Fruit fly (Drosophila melanogaster): ENCODE measurements around the gene Ctu2.
A peak's percentile ranks its signal among the peaks of the same experiment; 100 is the strongest.

Gene Ctu2

dm6 chr2L:19492934-19493686 is at the start of gene Ctu2, which contains the start of gene swm:
Ctu2 (minus strand) TSS chr2L:19493253.
swm (plus strand) TSS chr2L:19493251.
- TF ChIP-seq noc (tag; optimal IDR thresholded peaks at IDR 0.05) = peak; percentile 87

- no peak for TF ChIP-seq noc (tag; optimal IDR thresholded peaks at IDR 0.05)
Measured at dm6 chr2L:19542268-19542773, 49.3 kb upstream of the Ctu2 start.

DNA sequence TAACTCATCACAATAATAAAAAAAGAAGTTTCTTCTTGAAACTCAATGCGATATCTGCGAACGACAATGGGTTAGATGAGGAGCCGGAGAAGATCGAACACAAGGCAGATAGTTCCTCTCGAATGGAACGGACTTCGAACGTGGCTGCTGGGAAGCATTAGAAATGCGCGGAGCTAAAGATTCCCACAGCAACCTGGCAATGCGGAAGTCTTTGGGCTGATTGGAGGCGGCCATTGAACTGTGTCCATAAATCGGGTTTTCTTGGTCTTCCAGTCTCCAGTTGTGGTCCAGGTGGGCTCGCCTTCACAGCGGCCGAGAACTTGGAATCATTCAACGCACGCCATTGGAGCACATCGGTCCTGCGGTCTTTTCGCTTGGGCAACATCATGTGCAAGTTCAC is 47.3 kb upstream of the Ctu2 start, which contains the start of gene CG13081:
Gene CG13081 (plus strand): TSS at position 301 of the 400 bp plus-strand sequence.
- no peak for TF ChIP-seq noc (tag; optimal IDR thresholded peaks at IDR 0.05)

DNA sequence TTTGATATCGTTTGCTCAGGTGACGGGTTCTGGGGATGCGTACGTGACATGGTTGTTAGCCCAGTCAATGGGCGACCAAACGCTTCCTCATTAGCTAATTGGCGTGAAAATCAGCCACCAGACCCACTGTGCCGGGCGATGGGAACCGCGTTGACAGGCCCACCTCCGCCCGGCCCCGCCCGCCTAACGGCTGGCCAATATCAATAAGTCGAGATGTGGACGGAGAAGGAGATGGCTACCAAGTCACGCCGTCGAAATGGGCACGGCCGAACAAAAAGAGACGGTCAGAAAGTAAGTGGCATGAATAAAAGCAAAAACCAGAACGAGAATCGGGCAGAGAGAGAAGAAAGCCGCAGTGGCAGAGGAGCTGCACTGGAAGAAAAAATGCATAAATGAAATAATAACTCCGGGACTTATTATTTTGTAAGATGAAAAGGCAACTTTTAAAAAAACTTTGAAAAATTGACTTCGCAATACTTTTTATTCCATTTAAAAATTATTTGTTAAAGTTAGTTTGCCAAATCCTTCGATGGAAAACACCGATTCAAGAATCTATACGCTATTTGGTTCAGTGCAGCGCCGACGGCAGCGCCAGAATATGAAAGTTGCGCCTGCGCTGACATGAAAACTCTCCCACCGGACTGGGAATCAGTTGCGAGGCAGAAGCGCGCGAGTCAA is 44.9 kb upstream of the Ctu2 start, which contains the start of gene CG13082:
Gene CG13082 (plus strand): TSS at position 647 of the 678 bp plus-strand sequence.
- TF ChIP-seq noc (tag; optimal IDR thresholded peaks at IDR 0.05) = peak; percentile 68

- no peak for TF ChIP-seq noc (tag; optimal IDR thresholded peaks at IDR 0.05)
Measured at dm6 chr2L:19535234-19535633, 42.2 kb upstream of the Ctu2 start, which contains the start of gene CG31697. CG31697 (plus strand) TSS chr2L:19535448.

dm6 chr2L:19533247-19533646 is 40.2 kb upstream of the Ctu2 start, which contains the start of gene CG33116:
CG33116 (plus strand) TSS chr2L:19533479.
- peak; percentile 74 for TF ChIP-seq noc (tag; optimal IDR thresholded peaks at IDR 0.05)

DNA sequence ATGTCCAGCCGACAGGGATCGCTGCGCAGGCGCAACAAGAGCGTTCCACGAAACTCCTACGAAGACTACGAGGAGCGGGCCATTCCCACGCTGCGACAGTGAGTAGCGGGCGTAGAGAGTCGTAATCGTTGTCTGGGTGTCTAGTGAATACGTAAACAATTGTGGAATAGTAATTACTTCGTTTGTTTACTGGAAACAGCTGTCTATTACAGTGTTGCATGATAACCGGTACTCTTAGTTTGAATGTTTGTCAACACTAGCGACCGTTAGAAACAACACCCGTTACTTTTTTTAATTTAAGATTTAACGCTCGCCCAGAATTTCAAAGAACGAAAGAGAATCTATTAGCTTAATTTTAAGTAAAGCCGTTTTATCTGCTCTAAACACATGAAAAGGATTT is 37.0 kb upstream of the Ctu2 start, which contains the start of gene CG10165:
Gene CG10165 (minus strand): TSS at position 214 of the 400 bp plus-strand sequence.
- TF ChIP-seq noc (tag; optimal IDR thresholded peaks at IDR 0.05) = no peak

- peak; percentile 100 for TF ChIP-seq noc (tag; optimal IDR thresholded peaks at IDR 0.05)
Measured at dm6 chr2L:19528308-19528707, 35.3 kb upstream of the Ctu2 start.

dm6 chr2L:19526844-19527243 is 33.8 kb upstream of the Ctu2 start:
- no peak for TF ChIP-seq noc (tag; optimal IDR thresholded peaks at IDR 0.05)

dm6 chr2L:19526316-19526715 is 33.3 kb upstream of the Ctu2 start, which contains the start of the genes Dpm1 and CG10137:
Dpm1 (minus strand) TSS chr2L:19526368.
CG10137 (plus strand) TSS chr2L:19526686.
- no peak for TF ChIP-seq noc (tag; optimal IDR thresholded peaks at IDR 0.05)

DNA sequence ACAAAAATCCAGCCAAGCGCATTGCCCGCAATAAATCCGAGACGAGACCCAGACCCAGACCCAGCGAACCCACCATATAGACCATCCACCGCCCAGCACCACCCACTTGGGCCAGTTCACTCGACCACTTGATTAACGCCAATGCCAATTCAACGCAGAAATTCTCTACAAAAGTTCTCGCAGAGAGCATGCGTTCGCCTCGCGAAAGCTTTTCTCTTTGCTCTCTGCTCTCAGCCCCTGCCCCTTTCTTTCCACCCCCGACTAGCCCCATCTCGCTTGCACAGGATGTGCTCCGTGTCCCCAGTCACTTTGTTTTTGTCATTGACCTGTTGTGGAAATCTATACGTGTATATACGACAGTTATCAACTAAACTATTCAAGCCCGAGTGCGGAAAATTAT is 26.6 kb upstream of the Ctu2 start:
- TF ChIP-seq noc (tag; optimal IDR thresholded peaks at IDR 0.05) = no peak

dm6 chr2L:19518636-19519086 is 25.6 kb upstream of the Ctu2 start, which contains the start of gene CG10132:
CG10132 (plus strand) TSS chr2L:19518824.
- no peak for TF ChIP-seq noc (tag; optimal IDR thresholded peaks at IDR 0.05)

- no peak for TF ChIP-seq noc (tag; optimal IDR thresholded peaks at IDR 0.05)
Measured at dm6 chr2L:19517154-19517814, 24.2 kb upstream of the Ctu2 start, which contains the start of gene Hasp. Hasp (minus strand) TSS chr2L:19517204.

DNA sequence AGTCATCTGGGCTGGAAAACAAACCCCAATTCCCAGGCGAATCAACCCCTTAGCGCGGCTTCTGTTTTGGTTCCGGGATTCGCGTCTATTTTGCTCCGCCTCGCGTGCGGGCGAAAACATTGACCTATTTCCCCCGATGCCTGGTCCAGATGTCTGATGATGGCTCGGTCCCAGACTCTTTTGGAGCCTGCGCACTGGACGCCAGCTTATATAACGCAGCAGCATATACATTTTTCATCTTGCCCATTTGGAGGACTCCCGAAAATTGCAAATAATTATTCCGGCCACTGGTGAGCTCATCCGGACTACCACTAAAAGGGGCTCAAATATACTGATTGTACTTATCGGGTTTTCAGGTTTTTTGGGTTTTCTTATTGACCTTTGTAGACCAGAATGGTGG is 23.0 kb upstream of the Ctu2 start:
- no peak for TF ChIP-seq noc (tag; optimal IDR thresholded peaks at IDR 0.05)

dm6 chr2L:19512184-19512583 is 19.1 kb upstream of the Ctu2 start:
- TF ChIP-seq noc (tag; optimal IDR thresholded peaks at IDR 0.05) = no peak

Data from whole organism, larva.